Fruit fly (Drosophila melanogaster) whole organism, pupa: ENCODE results near the gene PGRP-SB2.

Experiments used
- CG13204 ChIP-seq: fragments of 200-800 bp; sonication (Bioruptor generic); optimal IDR thresholded peaks from 2 replicates; lab custom pipeline; 2018; ENCODE audit warnings: missing biosample characterization, mild to moderate bottlenecking, missing genetic modification characterization, moderate library complexity
- CG14655 ChIP-seq: fragments of 200-800 bp; sonication (Bioruptor generic); optimal IDR thresholded peaks from 3 replicates; lab custom pipeline; 2017; ENCODE audit warnings: mild to moderate bottlenecking, missing biosample characterization, missing genetic modification reagents, missing genetic modification characterization
- CG17806 ChIP-seq: fragments of 200-800 bp; sonication (Bioruptor generic); optimal IDR thresholded peaks from 2 replicates; lab custom pipeline; 2018; ENCODE audit warnings: missing biosample characterization, mild to moderate bottlenecking, missing genetic modification characterization, moderate library complexity
- CG32121 ChIP-seq: fragments of 200-800 bp; sonication (Bioruptor generic); IDR thresholded peaks from 2 replicates; pipeline ENCODE4 v1.3.6; 2022; ENCODE audit warnings: missing biosample characterization, missing genetic modification characterization
- CG34367 ChIP-seq: fragments of 200-800 bp; sonication (Bioruptor generic); optimal IDR thresholded peaks from 2 replicates; lab custom pipeline; 2018; ENCODE audit warnings: missing biosample characterization, mild to moderate bottlenecking, missing genetic modification characterization
- CG4496 ChIP-seq: fragments of 200-800 bp; sonication (Bioruptor generic); IDR thresholded peaks from 3 replicates; pipeline ENCODE4 v1.3.6; 2022; ENCODE audit warnings: missing biosample characterization, missing genetic modification characterization
- CG8159 ChIP-seq: fragments of 200-800 bp; sonication (Bioruptor generic); optimal IDR thresholded peaks from 3 replicates; lab custom pipeline; 2018; ENCODE audit warnings: missing biosample characterization, mild to moderate bottlenecking, missing genetic modification characterization, moderate library complexity
- CG8301 ChIP-seq: fragments of 200-800 bp; sonication (Bioruptor generic); optimal IDR thresholded peaks from 2 replicates; lab custom pipeline; 2018; ENCODE audit warnings: missing biosample characterization, mild to moderate bottlenecking, missing genetic modification characterization
- D1 ChIP-seq: fragments of 200-800 bp; sonication (Bioruptor generic); optimal IDR thresholded peaks from 2 replicates; lab custom pipeline; 2018; ENCODE audit warnings: missing biosample characterization, mild to moderate bottlenecking, missing genetic modification characterization, moderate library complexity
- Pif1B ChIP-seq: fragments of 200-800 bp; sonication (Bioruptor generic); optimal IDR thresholded peaks from 3 replicates; lab custom pipeline; 2016; ENCODE audit warnings: missing biosample characterization, missing genetic modification characterization
- Snoo ChIP-seq: fragments of 200-800 bp; sonication (Bioruptor generic); optimal IDR thresholded peaks from 3 replicates; lab custom pipeline; 2017; ENCODE audit warnings: missing biosample characterization, mild to moderate bottlenecking, missing genetic modification characterization, inconsistent platforms
- fd96Ca ChIP-seq: fragments of 200-800 bp; sonication (Bioruptor generic); IDR thresholded peaks from 3 replicates; pipeline ENCODE4 v1.3.6; 2022; ENCODE audit warnings: missing biosample characterization, missing genetic modification characterization
- gl ChIP-seq: fragments of 200-800 bp; sonication (Bioruptor generic); optimal IDR thresholded peaks from 2 replicates; lab custom pipeline; 2018; ENCODE audit warnings: missing biosample characterization, mild to moderate bottlenecking, missing genetic modification characterization
- rn ChIP-seq: fragments of 200-800 bp; sonication (Bioruptor generic); IDR thresholded peaks from 2 replicates; pipeline ENCODE4 v1.3.6; 2022; ENCODE audit warnings: missing biosample characterization, missing genetic modification characterization

PGRP-SB2 gene

DNA sequence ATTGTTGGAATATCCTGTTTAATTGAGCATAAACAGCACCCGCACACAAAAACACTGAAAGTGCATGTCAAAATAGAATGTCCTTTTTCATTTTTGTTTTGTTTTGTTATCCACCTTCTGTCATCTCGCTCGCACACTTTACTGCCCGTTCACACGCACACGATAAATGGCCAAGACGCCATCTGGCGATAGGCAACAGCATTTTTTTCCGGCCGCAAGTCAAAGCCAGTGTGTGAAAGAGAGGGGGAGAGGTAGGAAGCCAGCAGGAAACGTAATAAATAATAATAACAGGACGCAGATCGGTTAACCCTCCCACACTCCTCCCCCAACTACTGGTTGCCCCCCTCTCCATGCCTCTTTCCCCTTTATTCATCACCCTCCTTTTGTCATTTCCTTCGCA is 43.5 kb downstream of the PGRP-SB2 start:
- 0 out of 3 replicates have a peak, but pooled peaks have one; percentile 40 for TF ChIP-seq fd96Ca
- no peak for TF ChIP-seq D1 (tag; lab: Kevin White, UChicago)
- TF ChIP-seq CG14655 (GFP tag; lab: Kevin White, UChicago): peak; percentile 14
- peak; percentile 63 for TF ChIP-seq CG4496 (GFP tag; lab: Robert Waterston, UW)
- TF ChIP-seq CG32121: 0 out of 2 replicates have a peak, but pooled peaks have one; percentile 11
- peak; percentile 4 for TF ChIP-seq CG8159 (tag; lab: Kevin White, UChicago)
- no peak for TF ChIP-seq Pif1B
- TF ChIP-seq CG34367 (tag; lab: Kevin White, UChicago): peak; percentile 5
- peak; percentile 56 for TF ChIP-seq CG13204 (GFP tag; lab: Kevin White, UChicago)

DNA sequence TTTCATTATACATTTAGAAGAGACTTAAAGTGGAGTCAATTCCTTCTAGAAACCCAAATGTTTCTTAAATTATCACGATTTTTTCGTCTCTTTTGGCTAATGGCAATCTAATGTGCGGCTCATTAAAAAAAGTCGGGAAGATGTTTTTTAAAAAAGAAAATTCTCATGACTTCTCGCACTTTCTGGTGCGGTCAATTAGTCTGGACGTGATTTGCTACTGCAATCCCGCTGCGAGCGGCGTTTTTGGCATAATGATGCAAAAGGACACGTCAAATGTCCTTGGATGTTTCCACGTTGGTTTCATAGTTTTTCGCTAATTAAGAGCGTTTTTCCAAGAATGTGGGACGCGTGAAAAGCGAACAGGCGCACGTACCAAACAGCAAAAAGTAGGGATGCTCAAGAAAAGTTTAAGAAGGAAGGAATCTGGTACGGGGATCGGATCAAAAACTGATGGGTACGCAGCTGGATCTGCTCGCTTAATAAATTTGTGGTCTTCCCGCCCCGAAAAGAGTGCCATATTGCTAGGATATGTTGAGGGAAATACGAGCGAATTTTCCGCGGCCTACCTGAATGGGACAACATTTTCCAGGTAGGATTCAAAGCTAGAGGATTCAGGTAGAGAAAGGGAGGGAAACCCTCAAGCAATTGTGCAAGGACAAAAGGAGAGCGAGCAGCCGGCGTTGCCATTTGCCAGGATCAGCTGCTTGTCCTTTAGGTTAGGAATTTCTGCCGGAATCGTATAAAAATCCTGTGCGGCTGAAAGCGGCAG is 46.6 kb downstream of the PGRP-SB2 start:
- TF ChIP-seq rn (no peak), CG13204 (GFP tag; lab: Kevin White, UChicago) (no peak), CG17806 (tag; lab: Kevin White, UChicago) (no peak), CG4496 (GFP tag; lab: Robert Waterston, UW) (no peak), CG8301 (tag; lab: Kevin White, UChicago) (no peak), Snoo (no peak), CG14655 (GFP tag; lab: Kevin White, UChicago) (no peak), gl (no peak), CG32121 (no peak), Pif1B (no peak)
